Worm (Caenorhabditis elegans) whole organism, L4/young adult: ENCODE measurements around the gene athp-1.

Experiments used
- W03F9.2 ChIP-seq: fragments of 150-350 bp; optimal IDR thresholded peaks from 2 replicates; lab custom pipeline; 2014; ENCODE audit warnings: missing biosample characterization, missing genetic modification characterization
- dao-5 ChIP-seq: sonication (generic microtip); optimal IDR thresholded peaks from 2 replicates; lab custom pipeline; 2016; ENCODE audit warnings: missing genotype, missing genetic modification characterization, moderate library complexity, missing compliant biosample characterization
- him-1 ChIP-seq: sonication (generic microtip); optimal IDR thresholded peaks from 2 replicates; lab custom pipeline; 2016; ENCODE audit warnings: missing genotype, missing genetic modification reagents, missing genetic modification characterization, missing compliant biosample characterization

DNA sequence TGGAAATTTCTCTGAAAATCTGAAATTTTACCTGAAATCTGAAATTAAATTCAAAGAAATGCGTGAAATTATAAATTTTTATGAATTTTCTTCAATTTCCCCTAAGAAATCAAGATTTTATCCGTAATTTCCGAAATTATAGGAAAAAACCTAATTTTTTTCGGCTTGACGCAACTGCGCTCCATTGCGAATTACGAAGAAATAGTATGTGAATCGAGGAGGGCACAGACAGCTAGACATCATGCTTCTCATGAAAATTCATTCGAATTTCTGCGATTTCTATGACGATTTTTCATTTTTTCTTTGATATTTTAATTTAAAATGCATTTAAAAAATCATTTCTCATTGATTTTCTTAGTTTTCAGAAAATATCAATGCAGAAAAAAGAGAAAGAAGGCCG is 430 bp downstream of the athp-1 start:
- TF ChIP-seq dao-5 (tag; lab: Kevin White, UChicago) (no peak), W03F9.2 (peak; percentile 50), him-1 (tag; lab: Kevin White, UChicago) (no peak)
